Worm (Caenorhabditis elegans): ENCODE results near the gene snb-7.

ce11 chrIV:12600941-12601340 lies 40.3 kb downstream of the snb-7 start:
- TF ChIP-seq ama-1 (optimal IDR thresholded peaks at IDR 0.05) (no peak), hmg-4 (GFP tag; optimal IDR thresholded peaks at IDR 0.05) (no peak), pes-1 (GFP tag; IDR thresholded peaks at IDR 0.05) (no peak), tbx-37 (GFP tag; conservative IDR thresholded peaks at IDR 0.05) (no peak)

Measured in whole organism, early embryonic.